Fruit fly (Drosophila melanogaster) ovary, adult (tissue): ENCODE data around the gene per.

Experiments used
- CG17801 ChIP-seq: fragments of 200-800 bp; optimal IDR thresholded peaks from 2 replicates; lab custom pipeline; 2019; ENCODE audit warnings: missing biosample characterization, mild to moderate bottlenecking, missing genetic modification characterization, moderate library complexity; ENCODE audit not compliant: partially characterized antibody

The per gene

dm6 chrX:2653533-2654296 lies 31.7 kb upstream of the per start:
- TF ChIP-seq CG17801 (GFP tag; lab: Kevin White, UChicago), result peak; percentile 72

- TF ChIP-seq CG17801 (GFP tag; lab: Kevin White, UChicago), result no peak
Observed at dm6 chrX:2655479-2655878, 29.9 kb upstream of the per start.

dm6 chrX:2655998-2656397 lies 29.4 kb upstream of the per start:
- TF ChIP-seq CG17801 (GFP tag; lab: Kevin White, UChicago), result no peak

dm6 chrX:2657220-2657619 lies 28.2 kb upstream of the per start:
- no peak for TF ChIP-seq CG17801 (GFP tag; lab: Kevin White, UChicago)

dm6 chrX:2658258-2658853 lies 27.0 kb upstream of the per start:
- TF ChIP-seq CG17801 (GFP tag; lab: Kevin White, UChicago), result peak; percentile 5

- TF ChIP-seq CG17801 (GFP tag; lab: Kevin White, UChicago), result no peak
Observed at dm6 chrX:2659430-2660075, 25.8 kb upstream of the per start.

dm6 chrX:2661758-2662157 lies 23.6 kb upstream of the per start:
- TF ChIP-seq CG17801 (GFP tag; lab: Kevin White, UChicago), result peak; percentile 17

dm6 chrX:2662540-2663133 lies 22.7 kb upstream of the per start:
- no peak for TF ChIP-seq CG17801 (GFP tag; lab: Kevin White, UChicago)

dm6 chrX:2663416-2663815 lies 22.0 kb upstream of the per start:
- TF ChIP-seq CG17801 (GFP tag; lab: Kevin White, UChicago), result no peak

- no peak for TF ChIP-seq CG17801 (GFP tag; lab: Kevin White, UChicago)
Observed at dm6 chrX:2677024-2677589, 8.3 kb upstream of the per start.

dm6 chrX:2681601-2682000 lies 3.8 kb upstream of the per start, which contains the start of gene HLH3B:
Gene HLH3B (minus strand): TSS chrX:2681723.
- no peak for TF ChIP-seq CG17801 (GFP tag; lab: Kevin White, UChicago)

dm6 chrX:2682832-2683231 lies 2.5 kb upstream of the per start, which contains the start of gene CG2652:
Gene CG2652 (minus strand): TSS chrX:2682932.
- TF ChIP-seq CG17801 (GFP tag; lab: Kevin White, UChicago), result no peak

- no peak for TF ChIP-seq CG17801 (GFP tag; lab: Kevin White, UChicago)
Observed at dm6 chrX:2683926-2684325, 1.5 kb upstream of the per start.

- TF ChIP-seq CG17801 (GFP tag; lab: Kevin White, UChicago), result no peak
Observed at dm6 chrX:2684442-2684841, 938 bp upstream of the per start.

- no peak for TF ChIP-seq CG17801 (GFP tag; lab: Kevin White, UChicago)
Observed at dm6 chrX:2685022-2685421, 358 bp upstream of the per start.
